Worm (Caenorhabditis elegans) whole organism, L4/young adult: Measurements from ENCODE around the gene C25D7.5.

ENCODE experiments used
- W03F9.2 ChIP-seq: fragments of 150-350 bp; optimal IDR thresholded peaks from 2 replicates; lab custom pipeline; 2014; ENCODE audit warnings: missing biosample characterization, missing genetic modification characterization
- dao-5 ChIP-seq: sonication (generic microtip); optimal IDR thresholded peaks from 2 replicates; lab custom pipeline; 2016; ENCODE audit warnings: missing genotype, missing genetic modification characterization, moderate library complexity, missing compliant biosample characterization
- him-1 ChIP-seq: sonication (generic microtip); optimal IDR thresholded peaks from 2 replicates; lab custom pipeline; 2016; ENCODE audit warnings: missing genotype, missing genetic modification reagents, missing genetic modification characterization, missing compliant biosample characterization

DNA sequence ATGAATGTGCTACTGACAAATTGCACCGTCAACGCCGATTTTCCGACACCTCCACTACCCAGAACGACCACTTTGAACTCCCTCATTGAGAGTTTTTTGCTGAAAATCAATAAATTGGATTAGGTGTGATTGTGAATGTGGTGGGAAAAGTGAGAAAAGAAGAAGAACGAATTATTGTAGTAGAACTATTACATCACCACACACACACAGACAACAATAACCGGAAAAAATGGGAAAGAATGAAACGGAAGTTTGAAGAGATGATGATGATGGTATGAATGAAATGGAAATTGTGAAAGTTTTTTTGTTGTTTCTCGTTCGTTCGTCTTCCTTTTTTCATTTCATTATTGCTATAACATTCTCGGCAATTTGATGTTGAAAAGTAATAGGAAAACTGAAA, 11.5 kb downstream of the C25D7.5 start, which contains the start of gene rap-2:
- TF ChIP-seq dao-5 (tag; lab: Kevin White, UChicago) (no peak), him-1 (no peak), W03F9.2 (tag; lab: Kevin White, UChicago) (no peak)
